Fruit fly (Drosophila melanogaster) whole organism, pupa: ENCODE results near the gene CG32267.

Source experiments
- CG10348 ChIP-seq: fragments of 200-800 bp; sonication (Bioruptor generic); IDR thresholded peaks from 2 replicates; pipeline ENCODE4 v1.3.6; 2022; ENCODE audit warnings: missing biosample characterization, missing genetic modification characterization
- CG12605 ChIP-seq: fragments of 200-800 bp; sonication (Bioruptor generic); IDR thresholded peaks from 2 replicates; pipeline ENCODE4 v1.3.6; 2022; ENCODE audit warnings: missing biosample characterization, missing genetic modification characterization
- CG13204 ChIP-seq: fragments of 200-800 bp; sonication (Bioruptor generic); optimal IDR thresholded peaks from 2 replicates; lab custom pipeline; 2018; ENCODE audit warnings: missing biosample characterization, mild to moderate bottlenecking, missing genetic modification characterization, moderate library complexity
- CG14655 ChIP-seq: fragments of 200-800 bp; sonication (Bioruptor generic); optimal IDR thresholded peaks from 3 replicates; lab custom pipeline; 2017; ENCODE audit warnings: mild to moderate bottlenecking, missing biosample characterization, missing genetic modification reagents, missing genetic modification characterization
- CG15710 ChIP-seq: fragments of 200-800 bp; sonication (Bioruptor generic); optimal IDR thresholded peaks from 2 replicates; lab custom pipeline; 2018; ENCODE audit warnings: missing biosample characterization, mild to moderate bottlenecking, missing genetic modification characterization, moderate library complexity
- CG17806 ChIP-seq: fragments of 200-800 bp; sonication (Bioruptor generic); optimal IDR thresholded peaks from 2 replicates; lab custom pipeline; 2018; ENCODE audit warnings: missing biosample characterization, mild to moderate bottlenecking, missing genetic modification characterization, moderate library complexity
- CG32121 ChIP-seq: fragments of 200-800 bp; sonication (Bioruptor generic); IDR thresholded peaks from 2 replicates; pipeline ENCODE4 v1.3.6; 2022; ENCODE audit warnings: missing biosample characterization, missing genetic modification characterization
- CG34367 ChIP-seq: fragments of 200-800 bp; sonication (Bioruptor generic); optimal IDR thresholded peaks from 2 replicates; lab custom pipeline; 2018; ENCODE audit warnings: missing biosample characterization, mild to moderate bottlenecking, missing genetic modification characterization
- CG4496 ChIP-seq: fragments of 200-800 bp; sonication (Bioruptor generic); IDR thresholded peaks from 3 replicates; pipeline ENCODE4 v1.3.6; 2022; ENCODE audit warnings: missing biosample characterization, missing genetic modification characterization
- CG8159 ChIP-seq: fragments of 200-800 bp; sonication (Bioruptor generic); optimal IDR thresholded peaks from 3 replicates; lab custom pipeline; 2018; ENCODE audit warnings: missing biosample characterization, mild to moderate bottlenecking, missing genetic modification characterization, moderate library complexity
- CG8301 ChIP-seq: fragments of 200-800 bp; sonication (Bioruptor generic); optimal IDR thresholded peaks from 2 replicates; lab custom pipeline; 2018; ENCODE audit warnings: missing biosample characterization, mild to moderate bottlenecking, missing genetic modification characterization
- CG9948 ChIP-seq: fragments of 200-800 bp; sonication (Bioruptor generic); optimal IDR thresholded peaks from 2 replicates; lab custom pipeline; 2018; ENCODE audit warnings: missing biosample characterization, mild to moderate bottlenecking, missing genetic modification characterization, moderate library complexity
- D1 ChIP-seq: fragments of 200-800 bp; sonication (Bioruptor generic); optimal IDR thresholded peaks from 2 replicates; lab custom pipeline; 2018; ENCODE audit warnings: missing biosample characterization, mild to moderate bottlenecking, missing genetic modification characterization, moderate library complexity
- EcR ChIP-seq: fragments of 200-800 bp; sonication (Bioruptor generic); optimal IDR thresholded peaks from 3 replicates; lab custom pipeline; 2019; ENCODE audit warnings: missing biosample characterization, missing genetic modification characterization, mild to moderate bottlenecking, moderate library complexity, missing genetic modification reagents
- Ets98B ChIP-seq: fragments of 200-800 bp; sonication (Bioruptor generic); IDR thresholded peaks from 2 replicates; pipeline ENCODE4 v1.3.6; 2022; ENCODE audit warnings: missing biosample characterization, missing genetic modification characterization
- Pif1A ChIP-seq: fragments of 200-800 bp; sonication (Bioruptor generic); optimal IDR thresholded peaks from 3 replicates; lab custom pipeline; 2016; ENCODE audit warnings: missing biosample characterization, missing genetic modification characterization
- Pif1B ChIP-seq: fragments of 200-800 bp; sonication (Bioruptor generic); optimal IDR thresholded peaks from 3 replicates; lab custom pipeline; 2016; ENCODE audit warnings: missing biosample characterization, missing genetic modification characterization
- Snoo ChIP-seq: fragments of 200-800 bp; sonication (Bioruptor generic); optimal IDR thresholded peaks from 3 replicates; lab custom pipeline; 2017; ENCODE audit warnings: missing biosample characterization, mild to moderate bottlenecking, missing genetic modification characterization, inconsistent platforms
- fd96Ca ChIP-seq: fragments of 200-800 bp; sonication (Bioruptor generic); IDR thresholded peaks from 3 replicates; pipeline ENCODE4 v1.3.6; 2022; ENCODE audit warnings: missing biosample characterization, missing genetic modification characterization
- gl ChIP-seq: fragments of 200-800 bp; sonication (Bioruptor generic); optimal IDR thresholded peaks from 2 replicates; lab custom pipeline; 2018; ENCODE audit warnings: missing biosample characterization, mild to moderate bottlenecking, missing genetic modification characterization
- rn ChIP-seq: fragments of 200-800 bp; sonication (Bioruptor generic); IDR thresholded peaks from 2 replicates; pipeline ENCODE4 v1.3.6; 2022; ENCODE audit warnings: missing biosample characterization, missing genetic modification characterization

Gene CG32267

dm6 chr3L:3485088-3485710 lies 13.3 kb upstream of the CG32267 start:
- TF ChIP-seq D1, result no peak
- 0 out of 3 replicates have a peak, but pooled peaks have one; percentile 11 for TF ChIP-seq CG4496 (GFP tag; lab: Robert Waterston, UW)
- TF ChIP-seq CG14655 (GFP tag; lab: Kevin White, UChicago), result peak; percentile 21
- TF ChIP-seq CG15710 (tag; lab: Kevin White, UChicago), result peak; percentile 39
- TF ChIP-seq Snoo, result peak; percentile 13
- TF ChIP-seq CG10348 (GFP tag; lab: Robert Waterston, UW), result no peak
- no peak for TF ChIP-seq CG9948 (tag; lab: Kevin White, UChicago)
- 0 out of 2 replicates have a peak, but pooled peaks have one; percentile 21 for TF ChIP-seq CG12605 (GFP tag; lab: Robert Waterston, UW)
- peak; percentile 47 for TF ChIP-seq CG8159 (tag; lab: Kevin White, UChicago)
- no peak for TF ChIP-seq rn (GFP tag; lab: Robert Waterston, UW)
- TF ChIP-seq fd96Ca (GFP tag; lab: Robert Waterston, UW), result peak; percentile 45; the same call in 1 of the 3 replicates
- TF ChIP-seq Pif1A (GFP tag; lab: Kevin White, UChicago), result no peak
- no peak for TF ChIP-seq CG32121 (GFP tag; lab: Robert Waterston, UW)
- TF ChIP-seq CG8301, result no peak
- 0 out of 2 replicates have a peak, but pooled peaks have one; percentile 5 for TF ChIP-seq Ets98B

dm6 chr3L:3484553-3484952 lies 12.6 kb upstream of the CG32267 start, which contains the start of gene CG43074:
TSS of gene CG43074 (minus strand) at chr3L:3484653.
- TF ChIP-seq Pif1A (GFP tag; lab: Kevin White, UChicago), result no peak
- no peak for TF ChIP-seq Ets98B
- no peak for TF ChIP-seq CG8301
- TF ChIP-seq CG10348 (GFP tag; lab: Robert Waterston, UW), result no peak
- TF ChIP-seq CG8159 (tag; lab: Kevin White, UChicago), result no peak
- TF ChIP-seq CG9948 (tag; lab: Kevin White, UChicago), result no peak
- TF ChIP-seq CG14655 (GFP tag; lab: Kevin White, UChicago), result no peak
- no peak for TF ChIP-seq D1
- no peak for TF ChIP-seq CG34367 (tag; lab: Kevin White, UChicago)
- TF ChIP-seq fd96Ca (GFP tag; lab: Robert Waterston, UW), result no peak
- no peak for TF ChIP-seq rn (GFP tag; lab: Robert Waterston, UW)
- no peak for TF ChIP-seq CG32121 (GFP tag; lab: Robert Waterston, UW)
- no peak for TF ChIP-seq CG17806 (tag; lab: Kevin White, UChicago)
- no peak for TF ChIP-seq Snoo
- no peak for TF ChIP-seq CG12605 (GFP tag; lab: Robert Waterston, UW)
- TF ChIP-seq CG13204 (GFP tag; lab: Kevin White, UChicago), result no peak
- TF ChIP-seq gl, result no peak
- no peak for TF ChIP-seq EcR

dm6 chr3L:3479551-3479950 lies 7.6 kb upstream of the CG32267 start:
- TF ChIP-seq CG14655 (GFP tag; lab: Kevin White, UChicago) (peak; percentile 11), CG13204 (GFP tag; lab: Kevin White, UChicago) (no peak), CG8159 (tag; lab: Kevin White, UChicago) (peak; percentile 10), Pif1A (GFP tag; lab: Kevin White, UChicago) (no peak), Ets98B (no peak)

dm6 chr3L:3472786-3473185 lies 873 bp upstream of the CG32267 start:
- TF ChIP-seq Snoo, result peak; percentile 29
- TF ChIP-seq CG17806 (tag; lab: Kevin White, UChicago), result peak; percentile 56
- TF ChIP-seq rn (GFP tag; lab: Robert Waterston, UW), result no peak
- TF ChIP-seq D1, result no peak
- peak; percentile 80 for TF ChIP-seq CG4496 (GFP tag; lab: Robert Waterston, UW)
- TF ChIP-seq Pif1B (GFP tag; lab: Kevin White, UChicago), result peak; percentile 21
- TF ChIP-seq fd96Ca (GFP tag; lab: Robert Waterston, UW), result no peak; the same call in 2 of the 3 replicates
- TF ChIP-seq CG14655 (GFP tag; lab: Kevin White, UChicago), result no peak
- TF ChIP-seq CG32121 (GFP tag; lab: Robert Waterston, UW), result no peak
- peak; percentile 50; the same call in 1 of the 2 replicates for TF ChIP-seq CG12605 (GFP tag; lab: Robert Waterston, UW)
- TF ChIP-seq CG10348 (GFP tag; lab: Robert Waterston, UW), result no peak
- peak; percentile 22 for TF ChIP-seq gl
- TF ChIP-seq CG8159 (tag; lab: Kevin White, UChicago), result peak; percentile 85
- peak; percentile 63 for TF ChIP-seq CG15710 (tag; lab: Kevin White, UChicago)
- TF ChIP-seq CG34367 (tag; lab: Kevin White, UChicago), result peak; percentile 50
- TF ChIP-seq Ets98B, result peak; percentile 52
- TF ChIP-seq CG9948 (tag; lab: Kevin White, UChicago), result peak; percentile 21
- no peak for TF ChIP-seq CG8301
- TF ChIP-seq CG13204 (GFP tag; lab: Kevin White, UChicago), result no peak
- TF ChIP-seq Pif1A (GFP tag; lab: Kevin White, UChicago), result peak; percentile 33

dm6 chr3L:3471174-3471573 lies 739 bp downstream of the CG32267 start, which contains the start of gene CG14971:
TSS of gene CG14971 (minus strand) at chr3L:3471309.
- TF ChIP-seq CG8301, result no peak
- TF ChIP-seq Snoo, result peak; percentile 20
- no peak for TF ChIP-seq EcR
- TF ChIP-seq Ets98B, result peak; percentile 9; the same call in 1 of the 2 replicates
- peak; percentile 67 for TF ChIP-seq CG4496 (GFP tag; lab: Robert Waterston, UW)

- TF ChIP-seq CG32121 (GFP tag; lab: Robert Waterston, UW) (no peak), CG10348 (GFP tag; lab: Robert Waterston, UW) (no peak), CG17806 (tag; lab: Kevin White, UChicago) (no peak), CG15710 (tag; lab: Kevin White, UChicago) (no peak), Snoo (no peak), gl (no peak), fd96Ca (GFP tag; lab: Robert Waterston, UW) (no peak)
- TF ChIP-seq, all 21 proteins: peak for 0
These were observed 2.2 kb downstream of the CG32267 start for dm6 chr3L:3469709-3470108.
